Worm (Caenorhabditis elegans) whole organism, L3 larva: ENCODE measurements around the gene bus-18.

Experiments
- R02D3.7 ChIP-seq: fragments of 150-350 bp; optimal IDR thresholded peaks from 2 replicates; lab custom pipeline; 2014; ENCODE audit warnings: missing biosample characterization, missing genetic modification characterization
- ZK546.5 ChIP-seq: sonication (generic microtip); optimal IDR thresholded peaks from 2 replicates; lab custom pipeline; 2017; ENCODE audit warnings: missing biosample characterization, missing genetic modification characterization
- aly-2 ChIP-seq: fragments of 150-350 bp; optimal IDR thresholded peaks from 2 replicates; lab custom pipeline; 2014; ENCODE audit warnings: missing biosample characterization, missing genetic modification characterization
- ama-1 ChIP-seq: fragments of 150-350 bp; optimal IDR thresholded peaks from 2 replicates; lab custom pipeline; 2018
- ceh-28 ChIP-seq: fragments of 150-350 bp; optimal IDR thresholded peaks from 2 replicates; lab custom pipeline; 2014; ENCODE audit warnings: missing biosample characterization, missing genetic modification reagents, missing genetic modification characterization
- ceh-82 ChIP-seq: fragments of 150-350 bp; optimal IDR thresholded peaks from 2 replicates; lab custom pipeline; 2014; ENCODE audit warnings: missing biosample characterization, missing genetic modification characterization
- ceh-9 ChIP-seq: sonication (generic microtip); optimal IDR thresholded peaks from 2 replicates; lab custom pipeline; 2018; ENCODE audit warnings: missing biosample characterization, missing genetic modification characterization
- daf-12 ChIP-seq: fragments of 150-350 bp; optimal IDR thresholded peaks from 2 replicates; lab custom pipeline; 2014; ENCODE audit warnings: missing biosample characterization, missing genetic modification reagents, missing genetic modification characterization
- egl-27 ChIP-seq: sonication (generic microtip); optimal IDR thresholded peaks from 4 replicates; lab custom pipeline; 2017; ENCODE audit warnings: missing biosample characterization, missing genetic modification reagents, missing genetic modification characterization
- egl-5 ChIP-seq: fragments of 150-350 bp; optimal IDR thresholded peaks from 2 replicates; lab custom pipeline; 2017; ENCODE audit warnings: missing biosample characterization, missing genetic modification reagents, missing genetic modification characterization, inconsistent platforms
- elt-1 ChIP-seq: fragments of 150-350 bp; optimal IDR thresholded peaks from 2 replicates; lab custom pipeline; 2014; ENCODE audit warnings: missing biosample characterization, missing genetic modification characterization
- elt-2 ChIP-seq: sonication (generic microtip); optimal IDR thresholded peaks from 2 replicates; lab custom pipeline; 2016; ENCODE audit warnings: missing genetic modification reagents, mild to moderate bottlenecking, missing genetic modification characterization, missing compliant biosample characterization
- elt-3 ChIP-seq, 3 experiments: fragments of 150-350 bp in 1 of 3; sonication (generic microtip) in 2 of 3; optimal IDR thresholded peaks; 2 replicates in 2 of 3; 4 replicates in 1 of 3; lab custom pipeline; 2014 to 2017; ENCODE audit warnings: missing biosample characterization in 3 of 3, missing genetic modification characterization in 3 of 3
- fkh-10 ChIP-seq: sonication (generic microtip); optimal IDR thresholded peaks from 2 replicates; lab custom pipeline; 2017; ENCODE audit warnings: missing biosample characterization, missing genetic modification reagents, missing genetic modification characterization
- fkh-2 ChIP-seq: fragments of 150-350 bp; optimal IDR thresholded peaks from 2 replicates; lab custom pipeline; 2014; ENCODE audit warnings: missing biosample characterization, missing genetic modification reagents, missing genetic modification characterization
- fos-1 ChIP-seq: fragments of 150-350 bp; optimal IDR thresholded peaks from 2 replicates; lab custom pipeline; 2014; ENCODE audit warnings: missing biosample characterization, missing genetic modification characterization
- hmg-11 ChIP-seq: sonication (generic microtip); optimal IDR thresholded peaks from 2 replicates; lab custom pipeline; 2016; ENCODE audit warnings: missing genetic modification characterization, missing compliant biosample characterization
- jun-1 ChIP-seq: fragments of 150-350 bp; optimal IDR thresholded peaks from 2 replicates; lab custom pipeline; 2014; ENCODE audit warnings: missing biosample characterization, missing genetic modification reagents, missing genetic modification characterization
- lin-15B ChIP-seq: fragments of 150-350 bp; optimal IDR thresholded peaks from 2 replicates; lab custom pipeline; 2014; ENCODE audit warnings: missing biosample characterization, missing genetic modification characterization
- lin-39 ChIP-seq: fragments of 150-350 bp; optimal IDR thresholded peaks from 2 replicates; lab custom pipeline; 2018; ENCODE audit warnings: missing biosample characterization, missing genetic modification reagents, missing genetic modification characterization
- lsy-12 ChIP-seq: sonication (generic microtip); optimal IDR thresholded peaks from 2 replicates; lab custom pipeline; 2016; ENCODE audit warnings: mild to moderate bottlenecking, missing genetic modification characterization, missing compliant biosample characterization
- mdl-1 ChIP-seq: fragments of 150-350 bp; optimal IDR thresholded peaks from 2 replicates; lab custom pipeline; 2014; ENCODE audit warnings: missing biosample characterization, missing genetic modification characterization
- mml-1 ChIP-seq: fragments of 150-350 bp; sonication (generic microtip); optimal IDR thresholded peaks from 3 replicates; lab custom pipeline; 2014; ENCODE audit warnings: missing biosample characterization, missing genetic modification characterization
- nfya-1 ChIP-seq: sonication (generic microtip); optimal IDR thresholded peaks from 2 replicates; lab custom pipeline; 2017; ENCODE audit warnings: missing genetic modification characterization, mild to moderate bottlenecking, missing compliant biosample characterization, antibody characterized with exemption, moderate library complexity; ENCODE audit not compliant: insufficient read depth
- nhr-11 ChIP-seq: fragments of 150-350 bp; optimal IDR thresholded peaks from 2 replicates; lab custom pipeline; 2014; ENCODE audit warnings: missing biosample characterization, missing genetic modification characterization
- nhr-12 ChIP-seq: fragments of 150-350 bp; optimal IDR thresholded peaks from 2 replicates; lab custom pipeline; 2014; ENCODE audit warnings: missing biosample characterization, missing genetic modification characterization
- nhr-23 ChIP-seq: fragments of 150-350 bp; optimal IDR thresholded peaks from 2 replicates; lab custom pipeline; 2014; ENCODE audit warnings: missing biosample characterization, missing genetic modification reagents, missing genetic modification characterization
- nhr-25 ChIP-seq: sonication (generic microtip); optimal IDR thresholded peaks from 2 replicates; lab custom pipeline; 2017; ENCODE audit warnings: missing biosample characterization, missing genetic modification characterization
- nhr-28 ChIP-seq: fragments of 150-350 bp; optimal IDR thresholded peaks from 2 replicates; lab custom pipeline; 2014; ENCODE audit warnings: missing biosample characterization, missing genetic modification characterization
- nhr-43 ChIP-seq: sonication (generic microtip); optimal IDR thresholded peaks from 2 replicates; lab custom pipeline; 2016; ENCODE audit warnings: mild to moderate bottlenecking, missing genetic modification characterization, missing compliant biosample characterization; ENCODE audit not compliant: poor library complexity, severe bottlenecking
- nhr-67 ChIP-seq: fragments of 150-350 bp; optimal IDR thresholded peaks from 2 replicates; lab custom pipeline; 2014; ENCODE audit warnings: missing biosample characterization, missing genetic modification characterization
- nhr-76 ChIP-seq: fragments of 150-350 bp; sonication (generic microtip); optimal IDR thresholded peaks from 5 replicates; lab custom pipeline; 2014; ENCODE audit warnings: missing biosample characterization, missing genetic modification characterization
- nhr-77 ChIP-seq: fragments of 150-350 bp; optimal IDR thresholded peaks from 2 replicates; lab custom pipeline; 2014; ENCODE audit warnings: missing biosample characterization, missing genetic modification characterization
- pha-4 ChIP-seq: fragments of 150-350 bp; optimal IDR thresholded peaks from 2 replicates; lab custom pipeline; 2014; ENCODE audit warnings: missing biosample characterization, missing genetic modification reagents, missing genetic modification characterization
- pqm-1 ChIP-seq: fragments of 150-350 bp; optimal IDR thresholded peaks from 2 replicates; lab custom pipeline; 2017; ENCODE audit warnings: missing biosample characterization, missing genetic modification characterization, inconsistent platforms
- sea-2 ChIP-seq: fragments of 150-350 bp; sonication (generic microtip); optimal IDR thresholded peaks from 4 replicates; lab custom pipeline; 2014; ENCODE audit warnings: missing biosample characterization, missing genetic modification reagents, missing genetic modification characterization
- skn-1 ChIP-seq: fragments of 150-350 bp; optimal IDR thresholded peaks from 2 replicates; lab custom pipeline; 2014; ENCODE audit warnings: missing biosample characterization, missing genetic modification characterization
- snpc-4 ChIP-seq: fragments of 150-350 bp; optimal IDR thresholded peaks from 2 replicates; lab custom pipeline; 2014; ENCODE audit warnings: missing biosample characterization, missing genetic modification characterization
- tbx-2 ChIP-seq: sonication (generic microtip); optimal IDR thresholded peaks from 2 replicates; lab custom pipeline; 2016; ENCODE audit warnings: mild to moderate bottlenecking, missing genetic modification characterization, missing compliant biosample characterization
- unc-39 ChIP-seq: sonication (generic microtip); optimal IDR thresholded peaks from 4 replicates; lab custom pipeline; 2017; ENCODE audit warnings: missing biosample characterization, missing genetic modification characterization
- unc-62 ChIP-seq: fragments of 150-350 bp; sonication (generic microtip); optimal IDR thresholded peaks from 4 replicates; lab custom pipeline; 2014; ENCODE audit warnings: missing biosample characterization, missing genetic modification reagents, missing genetic modification characterization
- zag-1 ChIP-seq: fragments of 150-350 bp; optimal IDR thresholded peaks from 2 replicates; lab custom pipeline; 2014; ENCODE audit warnings: missing biosample characterization, missing genetic modification characterization
- ztf-11 ChIP-seq: fragments of 150-350 bp; optimal IDR thresholded peaks from 2 replicates; lab custom pipeline; 2014; ENCODE audit warnings: missing biosample characterization, missing genetic modification characterization
- ztf-4 ChIP-seq: fragments of 150-350 bp; optimal IDR thresholded peaks from 2 replicates; lab custom pipeline; 2014; ENCODE audit warnings: missing biosample characterization, missing genetic modification characterization

bus-18 gene

ce11 chrV:11796343-11796742 lies 22.8 kb downstream of the bus-18 start:
- TF ChIP-seq fos-1 (tag; lab: Kevin White, UChicago) (no peak), nhr-43 (tag; lab: Kevin White, UChicago) (peak; percentile 31), snpc-4 (tag; lab: Kevin White, UChicago) (no peak), fkh-10 (GFP tag; lab: Kevin White, UChicago) (no peak), nhr-23 (peak; percentile 37), jun-1 (tag; lab: Kevin White, UChicago) (peak; percentile 2)

- TF ChIP-seq nhr-25 (tag; lab: Kevin White, UChicago), result peak; percentile 79
- TF ChIP-seq nhr-23, result no peak
- no peak for TF ChIP-seq ceh-28
- no peak for TF ChIP-seq nhr-11 (tag; lab: Kevin White, UChicago)
- no peak for TF ChIP-seq lsy-12 (tag; lab: Kevin White, UChicago)
- TF ChIP-seq ZK546.5 (tag; lab: Kevin White, UChicago), result no peak
- no peak for TF ChIP-seq fkh-10 (GFP tag; lab: Kevin White, UChicago)
- no peak for TF ChIP-seq aly-2 (tag; lab: Kevin White, UChicago)
- no peak for TF ChIP-seq skn-1
- TF ChIP-seq fkh-2 (tag; lab: Kevin White, UChicago), result no peak
- no peak for TF ChIP-seq mdl-1 (tag; lab: Kevin White, UChicago)
- no peak for TF ChIP-seq nhr-28 (tag; lab: Kevin White, UChicago)
- peak; percentile 47 for TF ChIP-seq nhr-43 (tag; lab: Kevin White, UChicago)
Measured at ce11 chrV:11797272-11797855, 23.8 kb downstream of the bus-18 start.

- TF ChIP-seq nhr-12, result no peak
- TF ChIP-seq lin-15B (tag; lab: Kevin White, UChicago), result no peak
- TF ChIP-seq hmg-11, result no peak
- no peak for TF ChIP-seq skn-1
- no peak for TF ChIP-seq elt-2 (tag; lab: Kevin White, UChicago)
Measured at ce11 chrV:11798320-11798719, 24.8 kb downstream of the bus-18 start.

- TF ChIP-seq unc-62, result no peak
- TF ChIP-seq nhr-11 (tag; lab: Kevin White, UChicago), result no peak
- peak; percentile 88 for TF ChIP-seq mdl-1 (tag; lab: Kevin White, UChicago)
- peak; percentile 55 for TF ChIP-seq ztf-4 (tag; lab: Kevin White, UChicago)
- no peak for TF ChIP-seq egl-5 (tag; lab: Kevin White, UChicago)
- TF ChIP-seq elt-1 (tag; lab: Kevin White, UChicago), result no peak
- no peak for TF ChIP-seq jun-1 (tag; lab: Kevin White, UChicago)
- TF ChIP-seq ceh-9 (tag; lab: Kevin White, UChicago), result no peak
- TF ChIP-seq aly-2 (tag; lab: Kevin White, UChicago), result no peak
- TF ChIP-seq elt-3 (tag; optimal IDR thresholded peaks at IDR 0.05; lab: Kevin White, UChicago), result peak in 1 of 3 experiments; percentile 49
- TF ChIP-seq daf-12 (tag; lab: Kevin White, UChicago), result no peak
- TF ChIP-seq nfya-1 (tag; lab: Kevin White, UChicago), result peak; percentile 46
- TF ChIP-seq ceh-82 (tag; lab: Kevin White, UChicago), result no peak
- TF ChIP-seq nhr-28 (tag; lab: Kevin White, UChicago), result no peak
- TF ChIP-seq sea-2, result no peak
- TF ChIP-seq nhr-67, result no peak
- no peak for TF ChIP-seq nhr-12
- peak; percentile 85 for TF ChIP-seq mml-1 (tag; lab: Kevin White, UChicago)
- TF ChIP-seq unc-39 (tag; lab: Kevin White, UChicago), result no peak
- no peak for TF ChIP-seq snpc-4 (tag; lab: Kevin White, UChicago)
- TF ChIP-seq lin-39 (tag; lab: Kevin White, UChicago), result no peak
- TF ChIP-seq ZK546.5 (tag; lab: Kevin White, UChicago), result no peak
- no peak for TF ChIP-seq nhr-77 (tag; lab: Kevin White, UChicago)
- peak; percentile 99 for TF ChIP-seq nhr-43 (tag; lab: Kevin White, UChicago)
- no peak for TF ChIP-seq skn-1
- no peak for TF ChIP-seq fkh-2 (tag; lab: Kevin White, UChicago)
- peak; percentile 43 for TF ChIP-seq egl-27 (tag; lab: Kevin White, UChicago)
- TF ChIP-seq ama-1 (lab: Kevin White, UChicago), result no peak
- TF ChIP-seq R02D3.7 (tag; lab: Kevin White, UChicago), result peak; percentile 0
- peak; percentile 98 for TF ChIP-seq nhr-25 (tag; lab: Kevin White, UChicago)
- no peak for TF ChIP-seq ztf-11 (tag; lab: Kevin White, UChicago)
- TF ChIP-seq tbx-2, result peak; percentile 78
- no peak for TF ChIP-seq fos-1 (tag; lab: Kevin White, UChicago)
- TF ChIP-seq pqm-1 (tag; lab: Kevin White, UChicago), result no peak
- no peak for TF ChIP-seq zag-1 (tag; lab: Kevin White, UChicago)
- TF ChIP-seq elt-2 (tag; lab: Kevin White, UChicago), result no peak
- TF ChIP-seq nhr-76 (tag; lab: Kevin White, UChicago), result peak; percentile 35
- no peak for TF ChIP-seq pha-4 (tag; lab: Kevin White, UChicago)
- TF ChIP-seq lsy-12 (tag; lab: Kevin White, UChicago), result peak; percentile 53
Measured at ce11 chrV:11799252-11799822, 25.8 kb downstream of the bus-18 start.
